Worm (Caenorhabditis elegans) whole organism, L4/young adult: ENCODE measurements around the gene srh-102.

Source experiments
- W03F9.2 ChIP-seq: fragments of 150-350 bp; optimal IDR thresholded peaks from 2 replicates; lab custom pipeline; 2014; ENCODE audit warnings: missing biosample characterization, missing genetic modification characterization
- dao-5 ChIP-seq: sonication (generic microtip); optimal IDR thresholded peaks from 2 replicates; lab custom pipeline; 2016; ENCODE audit warnings: missing genotype, missing genetic modification characterization, moderate library complexity, missing compliant biosample characterization
- him-1 ChIP-seq: sonication (generic microtip); optimal IDR thresholded peaks from 2 replicates; lab custom pipeline; 2016; ENCODE audit warnings: missing genotype, missing genetic modification reagents, missing genetic modification characterization, missing compliant biosample characterization

DNA sequence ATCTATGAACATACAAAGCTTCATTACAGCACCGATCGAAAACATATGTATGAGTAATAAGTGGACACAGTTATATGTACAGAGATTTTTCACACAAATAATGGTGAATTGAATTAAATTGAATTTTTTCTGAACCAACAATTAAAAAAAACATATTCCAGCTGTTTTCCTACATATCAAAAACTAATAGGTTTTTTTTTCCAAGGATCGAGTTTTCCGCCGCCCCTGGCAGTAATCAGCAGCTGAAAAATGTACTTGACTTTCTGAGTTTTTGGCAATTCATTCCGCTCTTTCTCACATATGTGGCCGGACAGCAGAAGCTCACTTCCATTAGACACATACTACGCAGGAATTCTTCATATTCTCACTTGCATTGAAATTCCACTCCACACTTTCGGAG lies 13.1 kb upstream of the srh-102 start, which contains the start of gene srh-174:
- TF ChIP-seq him-1 (tag; lab: Kevin White, UChicago), result no peak
- no peak for TF ChIP-seq W03F9.2 (tag; lab: Kevin White, UChicago)
- no peak for TF ChIP-seq dao-5 (tag; lab: Kevin White, UChicago)
